Worm (Caenorhabditis elegans) whole organism, early embryonic: Measurements from ENCODE around the gene srd-12.

ENCODE experiments used
- F13C5.2 ChIP-seq: sonication (generic microtip); optimal IDR thresholded peaks from 2 replicates; lab custom pipeline; 2017; ENCODE audit warnings: mild to moderate bottlenecking, missing genetic modification characterization, inconsistent platforms, missing compliant biosample characterization
- ama-1 ChIP-seq: fragments of 150-350 bp; optimal IDR thresholded peaks from 2 replicates; lab custom pipeline; 2014
- ets-7 ChIP-seq: sonication (generic microtip); optimal IDR thresholded peaks from 2 replicates; lab custom pipeline; 2016; ENCODE audit warnings: missing genotype, missing genetic modification characterization, missing compliant biosample characterization
- flt-1 ChIP-seq: fragments of 200-800 bp; sonication (Bioruptor generic); IDR thresholded peaks from 2 replicates; pipeline ENCODE4 v1.3.6; 2022; ENCODE audit warnings: missing genetic modification characterization, missing compliant biosample characterization
- hmbx-1 ChIP-seq: sonication (generic microtip); optimal IDR thresholded peaks from 2 replicates; lab custom pipeline; 2016; ENCODE audit warnings: mild to moderate bottlenecking, missing genetic modification characterization, missing compliant biosample characterization
- hmg-4 ChIP-seq: fragments of 200-800 bp; sonication (Bioruptor generic); optimal IDR thresholded peaks from 2 replicates; lab custom pipeline; 2018; ENCODE audit warnings: mild to moderate bottlenecking, missing genetic modification characterization, missing compliant biosample characterization
- hnd-1 ChIP-seq: sonication (generic microtip); optimal IDR thresholded peaks from 2 replicates; lab custom pipeline; 2016; ENCODE audit warnings: missing genetic modification characterization, missing compliant biosample characterization
- sea-1 ChIP-seq: fragments of 200-800 bp; sonication (Bioruptor generic); conservative IDR thresholded peaks from 2 replicates; pipeline ENCODE4 v1.3.6; 2022; ENCODE audit warnings: missing genetic modification characterization, missing compliant biosample characterization
- tbx-11 ChIP-seq: fragments of 200-800 bp; sonication (Bioruptor generic); IDR thresholded peaks from 2 replicates; pipeline ENCODE4 v1.3.6; 2022; ENCODE audit warnings: missing genetic modification characterization, missing compliant biosample characterization
- tbx-37 ChIP-seq: fragments of 200-800 bp; sonication (Bioruptor generic); conservative IDR thresholded peaks from 2 replicates; pipeline ENCODE4 v1.3.6; 2022; ENCODE audit warnings: missing genetic modification reagents, missing genetic modification characterization, missing compliant biosample characterization

ce11 chrIV:5658897-5659296 lies 28.8 kb upstream of the srd-12 start:
- TF ChIP-seq hnd-1 (tag; lab: Kevin White, UChicago) (no peak), tbx-11 (GFP tag; lab: Robert Waterston, UW) (no peak), hmbx-1 (tag; lab: Kevin White, UChicago) (no peak), ama-1 (lab: Kevin White, UChicago) (no peak), ets-7 (tag; lab: Kevin White, UChicago) (no peak), tbx-37 (GFP tag; lab: Robert Waterston, UW) (no peak), hmg-4 (GFP tag; lab: Kevin White, UChicago) (no peak), flt-1 (GFP tag; lab: Robert Waterston, UW) (no peak), sea-1 (no peak), F13C5.2 (tag; lab: Kevin White, UChicago) (no peak)
